Worm (Caenorhabditis elegans) whole organism, late embryonic: ENCODE measurements around the gene srh-201.

Experiments used
- C38D4.7 ChIP-seq: fragments of 200-800 bp; sonication (Bioruptor generic); optimal IDR thresholded peaks from 2 replicates; lab custom pipeline; 2018; ENCODE audit warnings: mild to moderate bottlenecking, missing genetic modification characterization, moderate library complexity, missing compliant biosample characterization
- F13H6.1 ChIP-seq: sonication (generic microtip); optimal IDR thresholded peaks from 2 replicates; lab custom pipeline; 2016; ENCODE audit warnings: missing genetic modification characterization, missing compliant biosample characterization
- K09A11.1 ChIP-seq: sonication (generic microtip); optimal IDR thresholded peaks from 2 replicates; lab custom pipeline; 2017; ENCODE audit warnings: antibody characterized with exemption, mild to moderate bottlenecking, missing genetic modification characterization, missing compliant biosample characterization; ENCODE audit not compliant: insufficient read depth
- ahr-1 ChIP-seq: sonication (generic microtip); optimal IDR thresholded peaks from 2 replicates; lab custom pipeline; 2016; ENCODE audit warnings: missing genetic modification characterization, missing compliant biosample characterization
- ama-1 ChIP-seq: fragments of 150-350 bp; optimal IDR thresholded peaks from 2 replicates; lab custom pipeline; 2014
- ceh-14 ChIP-seq: sonication (generic microtip); optimal IDR thresholded peaks from 2 replicates; lab custom pipeline; 2016; ENCODE audit warnings: missing genotype, missing genetic modification characterization, missing compliant biosample characterization
- ceh-19 ChIP-seq: fragments of 200-800 bp; sonication (Bioruptor generic); optimal IDR thresholded peaks from 2 replicates; lab custom pipeline; 2018; ENCODE audit warnings: mild to moderate bottlenecking, missing genetic modification characterization, missing compliant biosample characterization
- ceh-24 ChIP-seq: sonication (generic microtip); optimal IDR thresholded peaks from 2 replicates; lab custom pipeline; 2016; ENCODE audit warnings: mild to moderate bottlenecking, missing genetic modification characterization, missing compliant biosample characterization
- ceh-30 ChIP-seq: fragments of 150-350 bp; optimal IDR thresholded peaks from 2 replicates; lab custom pipeline; 2014; ENCODE audit warnings: missing biosample characterization, missing genetic modification characterization
- ceh-31 ChIP-seq: sonication (generic microtip); optimal IDR thresholded peaks from 2 replicates; lab custom pipeline; 2016; ENCODE audit warnings: missing genetic modification characterization, missing compliant biosample characterization
- ceh-34 ChIP-seq: sonication (generic microtip); optimal IDR thresholded peaks from 2 replicates; lab custom pipeline; 2016; ENCODE audit warnings: mild to moderate bottlenecking, missing genetic modification characterization, missing compliant biosample characterization
- ceh-45 ChIP-seq: fragments of 200-800 bp; sonication (Bioruptor generic); IDR thresholded peaks from 2 replicates; pipeline ENCODE4 v1.3.6; 2022; ENCODE audit warnings: missing genetic modification reagents, missing genetic modification characterization, missing compliant biosample characterization
- che-1 ChIP-seq: sonication (generic microtip); optimal IDR thresholded peaks from 2 replicates; lab custom pipeline; 2016; ENCODE audit warnings: mild to moderate bottlenecking, missing genetic modification characterization, missing compliant biosample characterization
- dmd-4 ChIP-seq: sonication (generic microtip); optimal IDR thresholded peaks from 2 replicates; lab custom pipeline; 2016; ENCODE audit warnings: borderline replicate concordance, missing genetic modification characterization, missing compliant biosample characterization
- eyg-1 ChIP-seq: sonication (generic microtip); optimal IDR thresholded peaks from 2 replicates; lab custom pipeline; 2016; ENCODE audit warnings: missing genotype, missing genetic modification characterization, missing compliant biosample characterization
- fax-1 ChIP-seq: sonication (generic microtip); optimal IDR thresholded peaks from 2 replicates; lab custom pipeline; 2016; ENCODE audit warnings: missing genotype, missing genetic modification characterization, missing compliant biosample characterization
- hlh-13 ChIP-seq: fragments of 200-800 bp; sonication (Bioruptor generic); optimal IDR thresholded peaks from 2 replicates; lab custom pipeline; 2018; ENCODE audit warnings: mild to moderate bottlenecking, missing genetic modification characterization, missing compliant biosample characterization
- hlh-15 ChIP-seq: sonication (generic microtip); optimal IDR thresholded peaks from 2 replicates; lab custom pipeline; 2016; ENCODE audit warnings: missing genetic modification characterization, missing compliant biosample characterization
- lim-6 ChIP-seq: sonication (generic microtip); optimal IDR thresholded peaks from 2 replicates; lab custom pipeline; 2016; ENCODE audit warnings: missing genetic modification characterization, missing compliant biosample characterization
- nfya-1 ChIP-seq: sonication (generic microtip); optimal IDR thresholded peaks from 2 replicates; lab custom pipeline; 2017; ENCODE audit warnings: missing genetic modification characterization, mild to moderate bottlenecking, missing compliant biosample characterization, antibody characterized with exemption, moderate library complexity
- nhr-232 ChIP-seq: sonication (generic microtip); optimal IDR thresholded peaks from 2 replicates; lab custom pipeline; 2016; ENCODE audit warnings: missing genetic modification characterization, missing compliant biosample characterization
- pat-9 ChIP-seq: fragments of 200-800 bp; sonication (Bioruptor generic); optimal IDR thresholded peaks from 2 replicates; lab custom pipeline; 2018; ENCODE audit warnings: mild to moderate bottlenecking, missing genetic modification characterization, moderate library complexity, missing compliant biosample characterization
- pha-4 ChIP-seq: fragments of 150-350 bp; optimal IDR thresholded peaks from 2 replicates; lab custom pipeline; 2018; ENCODE audit warnings: missing biosample characterization, missing genetic modification reagents, missing genetic modification characterization
- pros-1 ChIP-seq: fragments of 150-350 bp; optimal IDR thresholded peaks from 2 replicates; lab custom pipeline; 2014; ENCODE audit warnings: missing biosample characterization, missing genetic modification reagents, missing genetic modification characterization
- rnt-1 ChIP-seq: sonication (generic microtip); optimal IDR thresholded peaks from 2 replicates; lab custom pipeline; 2016; ENCODE audit warnings: missing genetic modification characterization, missing compliant biosample characterization
- sox-2 ChIP-seq: fragments of 200-800 bp; sonication (Bioruptor generic); IDR thresholded peaks from 2 replicates; pipeline ENCODE4 v1.3.6; 2022; ENCODE audit warnings: missing genetic modification reagents, missing genetic modification characterization, missing compliant biosample characterization
- sox-4 ChIP-seq: sonication (generic microtip); optimal IDR thresholded peaks from 2 replicates; lab custom pipeline; 2017; ENCODE audit warnings: mild to moderate bottlenecking, missing genetic modification characterization, inconsistent platforms, missing compliant biosample characterization
- syd-9 ChIP-seq: sonication (generic microtip); optimal IDR thresholded peaks from 2 replicates; lab custom pipeline; 2016; ENCODE audit warnings: mild to moderate bottlenecking, missing genetic modification characterization, moderate library complexity, missing compliant biosample characterization
- ttx-3 ChIP-seq: sonication (generic microtip); optimal IDR thresholded peaks from 2 replicates; lab custom pipeline; 2016; ENCODE audit warnings: missing genetic modification reagents, missing genetic modification characterization, missing compliant biosample characterization
- unc-42 ChIP-seq: sonication (generic microtip); optimal IDR thresholded peaks from 2 replicates; lab custom pipeline; 2016; ENCODE audit warnings: missing genotype, missing genetic modification characterization, missing compliant biosample characterization
- ztf-16 ChIP-seq: sonication (generic microtip); optimal IDR thresholded peaks from 2 replicates; lab custom pipeline; 2017; ENCODE audit warnings: missing genetic modification characterization, missing compliant biosample characterization

srh-201 gene

DNA sequence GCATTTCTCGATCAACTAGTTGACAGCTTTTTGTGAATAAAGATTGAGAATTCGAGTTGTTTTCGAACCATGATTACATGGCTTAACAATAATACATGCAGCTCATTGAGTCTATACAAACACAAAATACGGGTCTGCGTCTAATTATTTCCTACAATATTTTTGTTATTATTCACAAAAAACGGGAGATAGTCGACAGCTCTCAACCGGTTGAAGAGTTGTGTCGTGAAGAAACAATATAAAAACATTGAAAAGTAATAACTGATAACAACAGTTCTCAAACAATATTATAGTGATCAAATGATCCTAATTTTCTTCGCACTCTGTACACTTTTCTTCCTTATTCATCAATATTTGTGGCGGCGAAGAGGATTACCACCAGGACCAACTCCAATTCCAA is 27.4 kb upstream of the srh-201 start, which contains the start of gene cyp-33B1:
cyp-33B1 (plus strand) TSS at position 301 of the 400 bp plus-strand sequence.
- no peak for TF ChIP-seq pha-4 (tag; lab: Kevin White, UChicago)
- no peak for TF ChIP-seq hlh-13 (GFP tag; lab: Kevin White, UChicago)

DNA sequence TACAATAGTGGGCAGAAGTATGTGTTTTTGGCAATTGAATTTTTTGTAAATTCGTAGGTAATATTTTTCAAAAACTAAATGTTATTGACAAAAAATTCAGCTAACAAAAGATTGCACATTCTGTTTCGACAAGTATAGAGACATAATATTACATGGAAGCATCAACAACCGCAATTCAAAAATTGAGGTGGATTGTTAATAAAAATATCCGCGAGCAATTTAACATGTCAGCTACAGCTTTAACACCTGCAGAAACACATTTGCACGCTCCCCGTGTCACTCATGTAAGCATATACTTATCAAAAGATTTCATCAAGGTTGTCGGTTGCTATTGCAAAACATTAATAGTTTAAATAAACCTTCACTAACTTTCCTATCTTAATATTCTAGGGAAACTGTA is 22.0 kb upstream of the srh-201 start, which contains the start of gene srsx-34:
srsx-34 (plus strand) TSS at position 301 of the 400 bp plus-strand sequence.
- TF ChIP-seq sox-4 (tag; lab: Kevin White, UChicago) (no peak), ceh-30 (tag; lab: Kevin White, UChicago) (no peak), hlh-15 (tag; lab: Kevin White, UChicago) (no peak), ztf-16 (tag; lab: Kevin White, UChicago) (no peak), nfya-1 (tag; lab: Kevin White, UChicago) (no peak)

DNA sequence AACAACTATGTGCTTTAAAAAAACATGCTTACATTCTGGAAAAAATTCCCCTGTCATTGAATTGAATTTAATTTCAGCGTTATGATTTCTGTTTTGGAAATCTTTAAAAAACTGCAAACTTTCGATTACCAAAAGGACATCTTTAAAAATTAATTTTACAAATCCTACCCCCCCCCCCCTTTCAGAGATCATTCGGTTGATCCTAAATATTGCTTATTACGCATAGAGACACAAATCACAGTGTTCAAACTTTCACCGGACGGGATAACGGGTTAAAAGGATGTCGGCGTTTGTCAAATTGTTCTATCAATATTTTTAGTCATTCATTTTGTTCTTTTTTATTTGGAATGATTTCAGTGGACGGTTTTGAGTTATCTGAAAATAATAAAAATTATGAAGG is 19.6 kb upstream of the srh-201 start, which contains the start of gene C25E10.4:
C25E10.4 (plus strand) TSS at position 301 of the 400 bp plus-strand sequence.
- no peak for TF ChIP-seq ceh-19
- no peak for TF ChIP-seq pat-9 (tag; lab: Kevin White, UChicago)
- TF ChIP-seq F13H6.1 (tag; lab: Kevin White, UChicago): no peak
- TF ChIP-seq syd-9: no peak
- TF ChIP-seq fax-1 (tag; lab: Kevin White, UChicago): no peak
- no peak for TF ChIP-seq ama-1 (lab: Kevin White, UChicago)
- TF ChIP-seq K09A11.1 (tag; lab: Kevin White, UChicago): no peak
- TF ChIP-seq ceh-31: no peak
- TF ChIP-seq, all 69 proteins: peak for 0

DNA sequence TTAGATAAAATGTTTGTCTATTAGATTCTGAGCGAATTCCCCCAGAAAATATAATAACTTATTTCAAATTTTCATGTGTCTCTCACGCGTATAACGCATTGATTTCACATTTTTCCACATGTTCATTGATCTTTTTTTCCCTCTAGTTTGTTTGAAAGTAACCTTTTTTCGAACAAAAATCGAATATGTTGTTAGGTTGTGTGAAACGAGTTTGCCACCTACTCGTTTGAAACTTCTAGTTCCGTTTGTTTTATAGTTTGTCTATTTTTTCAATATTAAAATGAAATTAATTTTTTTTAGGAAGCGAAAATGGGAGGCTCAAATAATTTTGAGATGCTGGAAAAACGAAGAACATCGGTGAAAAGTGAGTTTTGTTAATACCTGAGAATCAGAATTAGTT is 16.6 kb upstream of the srh-201 start, which contains the start of gene C25E10.5:
C25E10.5 (plus strand) TSS at position 301 of the 400 bp plus-strand sequence.
- TF ChIP-seq ceh-45: no peak
- TF ChIP-seq pros-1 (tag; lab: Kevin White, UChicago): no peak
- TF ChIP-seq ahr-1 (tag; lab: Kevin White, UChicago): no peak
- no peak for TF ChIP-seq ceh-19
- TF ChIP-seq nhr-232 (tag; lab: Kevin White, UChicago): no peak
- TF ChIP-seq rnt-1 (tag; lab: Kevin White, UChicago): no peak
- no peak for TF ChIP-seq che-1 (tag; lab: Kevin White, UChicago)
- no peak for TF ChIP-seq unc-42
- TF ChIP-seq ceh-14 (tag; lab: Kevin White, UChicago): no peak
- no peak for TF ChIP-seq eyg-1 (tag; lab: Kevin White, UChicago)
- TF ChIP-seq ama-1 (lab: Kevin White, UChicago): no peak
- TF ChIP-seq C38D4.7: no peak
- TF ChIP-seq ceh-24 (tag; lab: Kevin White, UChicago): no peak
- no peak for TF ChIP-seq ceh-34

DNA sequence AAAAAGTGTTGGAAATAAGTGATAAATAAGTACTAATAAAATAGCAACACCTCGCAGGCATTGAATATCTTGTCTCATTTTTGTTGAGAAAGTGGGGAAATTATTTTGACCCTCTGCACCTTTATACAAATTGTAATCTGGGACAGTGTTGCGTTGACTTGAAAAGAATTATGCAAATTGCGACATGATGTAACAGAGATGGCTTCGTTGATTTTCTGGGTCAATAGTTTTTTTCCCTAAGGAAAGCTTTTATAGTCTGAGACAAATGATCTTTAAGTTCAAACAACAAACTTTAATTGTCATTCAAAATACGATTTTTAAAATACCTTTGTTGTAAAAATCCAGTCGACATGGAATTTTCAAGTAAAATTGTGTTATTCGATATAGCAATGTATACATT is 11.0 kb upstream of the srh-201 start, which contains the start of gene bus-1:
bus-1 (minus strand) TSS at position 101 of the 400 bp plus-strand sequence.
- no peak for TF ChIP-seq sox-4 (tag; lab: Kevin White, UChicago)
- no peak for TF ChIP-seq sox-2 (GFP tag; lab: Robert Waterston, UW)

DNA sequence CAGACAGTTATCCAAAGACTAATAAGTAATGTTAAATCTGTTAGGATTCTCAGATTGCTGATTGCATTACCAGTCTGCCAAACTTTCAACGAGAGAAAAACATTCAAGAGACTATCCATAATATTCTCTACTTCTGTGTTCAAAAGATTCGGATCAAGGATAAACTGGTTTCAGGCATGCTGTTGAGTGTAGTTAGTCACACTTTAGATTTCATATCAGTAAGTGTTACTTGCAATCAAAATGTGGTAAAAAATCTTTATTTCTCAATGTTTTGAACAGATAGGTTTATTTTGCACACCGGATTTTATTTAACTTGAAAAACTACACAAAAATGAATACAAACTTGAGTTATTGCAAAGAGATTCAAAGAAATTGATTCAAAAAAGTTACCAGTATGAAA is 8.4 kb upstream of the srh-201 start, which contains the start of gene oac-41:
oac-41 (minus strand) TSS at position 101 of the 400 bp plus-strand sequence.
- TF ChIP-seq ceh-30 (tag; lab: Kevin White, UChicago) (no peak), lim-6 (tag; lab: Kevin White, UChicago) (no peak), ttx-3 (tag; lab: Kevin White, UChicago) (no peak), dmd-4 (tag; lab: Kevin White, UChicago) (no peak)
